Worm (Caenorhabditis elegans) whole organism, late embryonic: ENCODE measurements around the gene T05B4.8.

ENCODE experiments used
- C08G9.2 ChIP-seq: sonication (generic microtip); optimal IDR thresholded peaks from 2 replicates; lab custom pipeline; 2016; ENCODE audit warnings: mild to moderate bottlenecking, missing genetic modification characterization, moderate library complexity, missing compliant biosample characterization
- K02D7.2 ChIP-seq: sonication (generic microtip); optimal IDR thresholded peaks from 2 replicates; lab custom pipeline; 2017; ENCODE audit warnings: mild to moderate bottlenecking, missing genetic modification characterization, missing compliant biosample characterization
- K09A11.1 ChIP-seq: sonication (generic microtip); optimal IDR thresholded peaks from 2 replicates; lab custom pipeline; 2017; ENCODE audit warnings: antibody characterized with exemption, mild to moderate bottlenecking, missing genetic modification characterization, missing compliant biosample characterization; ENCODE audit not compliant: insufficient read depth
- T23F11.4 ChIP-seq: fragments of 200-800 bp; sonication (Bioruptor generic); optimal IDR thresholded peaks from 2 replicates; lab custom pipeline; 2018; ENCODE audit warnings: mild to moderate bottlenecking, missing genetic modification characterization, missing compliant biosample characterization
- ceh-18 ChIP-seq: sonication (generic microtip); optimal IDR thresholded peaks from 2 replicates; lab custom pipeline; 2016; ENCODE audit warnings: missing genetic modification characterization, missing compliant biosample characterization
- ceh-22 ChIP-seq: sonication (generic microtip); optimal IDR thresholded peaks from 2 replicates; lab custom pipeline; 2017; ENCODE audit warnings: missing biosample characterization, missing genetic modification characterization
- ceh-24 ChIP-seq: sonication (generic microtip); optimal IDR thresholded peaks from 2 replicates; lab custom pipeline; 2016; ENCODE audit warnings: mild to moderate bottlenecking, missing genetic modification characterization, missing compliant biosample characterization
- ceh-30 ChIP-seq: fragments of 150-350 bp; optimal IDR thresholded peaks from 2 replicates; lab custom pipeline; 2014; ENCODE audit warnings: missing biosample characterization, missing genetic modification characterization
- ceh-31 ChIP-seq: sonication (generic microtip); optimal IDR thresholded peaks from 2 replicates; lab custom pipeline; 2016; ENCODE audit warnings: missing genetic modification characterization, missing compliant biosample characterization
- ceh-45 ChIP-seq: fragments of 200-800 bp; sonication (Bioruptor generic); IDR thresholded peaks from 2 replicates; pipeline ENCODE4 v1.3.6; 2022; ENCODE audit warnings: missing genetic modification reagents, missing genetic modification characterization, missing compliant biosample characterization
- ceh-6 ChIP-seq: fragments of 200-800 bp; sonication (Bioruptor generic); optimal IDR thresholded peaks from 2 replicates; lab custom pipeline; 2018; ENCODE audit warnings: mild to moderate bottlenecking, missing genetic modification characterization, missing compliant biosample characterization
- ceh-9 ChIP-seq: sonication (generic microtip); optimal IDR thresholded peaks from 2 replicates; lab custom pipeline; 2016; ENCODE audit warnings: mild to moderate bottlenecking, missing genetic modification characterization, inconsistent platforms, missing compliant biosample characterization
- che-1 ChIP-seq: sonication (generic microtip); optimal IDR thresholded peaks from 2 replicates; lab custom pipeline; 2016; ENCODE audit warnings: mild to moderate bottlenecking, missing genetic modification characterization, missing compliant biosample characterization
- dmd-4 ChIP-seq: sonication (generic microtip); optimal IDR thresholded peaks from 2 replicates; lab custom pipeline; 2016; ENCODE audit warnings: borderline replicate concordance, missing genetic modification characterization, missing compliant biosample characterization
- elt-2 ChIP-seq: sonication (generic microtip); optimal IDR thresholded peaks from 2 replicates; lab custom pipeline; 2016; ENCODE audit warnings: missing genetic modification reagents, missing genetic modification characterization, missing compliant biosample characterization
- elt-4 ChIP-seq: sonication (generic microtip); optimal IDR thresholded peaks from 2 replicates; lab custom pipeline; 2016; ENCODE audit warnings: missing genetic modification characterization, missing compliant biosample characterization
- ets-4 ChIP-seq: sonication (generic microtip); optimal IDR thresholded peaks from 2 replicates; lab custom pipeline; 2016; ENCODE audit warnings: missing genetic modification characterization, missing compliant biosample characterization
- eyg-1 ChIP-seq: sonication (generic microtip); optimal IDR thresholded peaks from 2 replicates; lab custom pipeline; 2016; ENCODE audit warnings: missing genotype, missing genetic modification characterization, missing compliant biosample characterization
- fax-1 ChIP-seq: sonication (generic microtip); optimal IDR thresholded peaks from 2 replicates; lab custom pipeline; 2016; ENCODE audit warnings: missing genotype, missing genetic modification characterization, missing compliant biosample characterization
- fkh-10 ChIP-seq: fragments of 150-350 bp; optimal IDR thresholded peaks from 2 replicates; lab custom pipeline; 2014; ENCODE audit warnings: missing biosample characterization, missing genetic modification reagents, missing genetic modification characterization
- fkh-6 ChIP-seq: sonication (generic microtip); optimal IDR thresholded peaks from 2 replicates; lab custom pipeline; 2016; ENCODE audit warnings: missing genetic modification characterization, missing compliant biosample characterization
- gmeb-2 ChIP-seq: sonication (generic microtip); optimal IDR thresholded peaks from 2 replicates; lab custom pipeline; 2016; ENCODE audit warnings: missing genetic modification characterization, inconsistent platforms, missing compliant biosample characterization
- hlh-13 ChIP-seq: fragments of 200-800 bp; sonication (Bioruptor generic); optimal IDR thresholded peaks from 2 replicates; lab custom pipeline; 2018; ENCODE audit warnings: mild to moderate bottlenecking, missing genetic modification characterization, missing compliant biosample characterization
- hlh-15 ChIP-seq: sonication (generic microtip); optimal IDR thresholded peaks from 2 replicates; lab custom pipeline; 2016; ENCODE audit warnings: missing genetic modification characterization, missing compliant biosample characterization
- hlh-30 ChIP-seq: sonication (generic microtip); optimal IDR thresholded peaks from 2 replicates; lab custom pipeline; 2017; ENCODE audit warnings: antibody characterized with exemption, missing genetic modification characterization, missing compliant biosample characterization; ENCODE audit not compliant: insufficient read depth
- hlh-6 ChIP-seq: sonication (generic microtip); optimal IDR thresholded peaks from 2 replicates; lab custom pipeline; 2016; ENCODE audit warnings: missing genotype, missing genetic modification characterization, missing compliant biosample characterization
- hlh-8 ChIP-seq: sonication (generic microtip); optimal IDR thresholded peaks from 2 replicates; lab custom pipeline; 2016; ENCODE audit warnings: missing genotype, missing genetic modification characterization, missing compliant biosample characterization
- lin-11 ChIP-seq: fragments of 200-800 bp; sonication (Bioruptor generic); optimal IDR thresholded peaks from 2 replicates; lab custom pipeline; 2018; ENCODE audit warnings: mild to moderate bottlenecking, missing genetic modification characterization, missing compliant biosample characterization
- madf-2 ChIP-seq: sonication (generic microtip); optimal IDR thresholded peaks from 2 replicates; lab custom pipeline; 2017; ENCODE audit warnings: missing genetic modification characterization, missing compliant biosample characterization
- mec-3 ChIP-seq: sonication (generic microtip); optimal IDR thresholded peaks from 2 replicates; lab custom pipeline; 2016; ENCODE audit warnings: borderline replicate concordance, missing genetic modification characterization, missing compliant biosample characterization
- nfya-1 ChIP-seq: sonication (generic microtip); optimal IDR thresholded peaks from 2 replicates; lab custom pipeline; 2017; ENCODE audit warnings: missing genetic modification characterization, mild to moderate bottlenecking, missing compliant biosample characterization, antibody characterized with exemption, moderate library complexity
- nhr-11 ChIP-seq: fragments of 150-350 bp; optimal IDR thresholded peaks from 2 replicates; lab custom pipeline; 2014; ENCODE audit warnings: missing biosample characterization, missing genetic modification characterization
- nhr-232 ChIP-seq: sonication (generic microtip); optimal IDR thresholded peaks from 2 replicates; lab custom pipeline; 2016; ENCODE audit warnings: missing genetic modification characterization, missing compliant biosample characterization
- pros-1 ChIP-seq: fragments of 150-350 bp; optimal IDR thresholded peaks from 2 replicates; lab custom pipeline; 2014; ENCODE audit warnings: missing biosample characterization, missing genetic modification reagents, missing genetic modification characterization
- rnt-1 ChIP-seq: sonication (generic microtip); optimal IDR thresholded peaks from 2 replicates; lab custom pipeline; 2016; ENCODE audit warnings: missing genetic modification characterization, missing compliant biosample characterization
- sdc-2 ChIP-seq: sonication (generic microtip); optimal IDR thresholded peaks from 2 replicates; lab custom pipeline; 2016; ENCODE audit warnings: missing genotype, missing genetic modification characterization, missing compliant biosample characterization
- sox-2 ChIP-seq: fragments of 200-800 bp; sonication (Bioruptor generic); IDR thresholded peaks from 2 replicates; pipeline ENCODE4 v1.3.6; 2022; ENCODE audit warnings: missing genetic modification reagents, missing genetic modification characterization, missing compliant biosample characterization
- syd-9 ChIP-seq: sonication (generic microtip); optimal IDR thresholded peaks from 2 replicates; lab custom pipeline; 2016; ENCODE audit warnings: mild to moderate bottlenecking, missing genetic modification characterization, moderate library complexity, missing compliant biosample characterization
- ttx-3 ChIP-seq: sonication (generic microtip); optimal IDR thresholded peaks from 2 replicates; lab custom pipeline; 2016; ENCODE audit warnings: missing genetic modification reagents, missing genetic modification characterization, missing compliant biosample characterization
- unc-3 ChIP-seq, 2 experiments: fragments of 200-800 bp in 1 of 2; sonication (Bioruptor generic) in 1 of 2; sonication (generic microtip) in 1 of 2; conservative IDR thresholded peaks in 1 of 2; optimal IDR thresholded peaks in 1 of 2; 2 replicates each; pipeline versions ENCODE4 v1.3.6 to Lab custom; 2016 to 2022; ENCODE audit warnings: missing compliant biosample characterization in 2 of 2, missing genetic modification characterization in 2 of 2, missing genetic modification reagents in 1 of 2
- unc-55 ChIP-seq: sonication (generic microtip); optimal IDR thresholded peaks from 2 replicates; lab custom pipeline; 2017; ENCODE audit warnings: missing biosample characterization, missing genetic modification reagents, missing genetic modification characterization
- zip-5 ChIP-seq: sonication (generic microtip); optimal IDR thresholded peaks from 2 replicates; lab custom pipeline; 2016; ENCODE audit warnings: missing genetic modification characterization, missing compliant biosample characterization

T05B4.8 gene

ce11 chrV:4157291-4157690 is 41.3 kb upstream of the T05B4.8 start:
- TF ChIP-seq zip-5 = no peak
- no peak for TF ChIP-seq pros-1 (tag; lab: Kevin White, UChicago)
- TF ChIP-seq rnt-1 (tag; lab: Kevin White, UChicago) = peak; percentile 47
- TF ChIP-seq T23F11.4 (GFP tag; lab: Kevin White, UChicago) = no peak
- no peak for TF ChIP-seq ceh-6 (GFP tag; lab: Kevin White, UChicago)
- no peak for TF ChIP-seq hlh-15 (tag; lab: Kevin White, UChicago)
- no peak for TF ChIP-seq ttx-3
- TF ChIP-seq fax-1 = no peak
- peak; percentile 96 for TF ChIP-seq elt-2
- peak; percentile 69 for TF ChIP-seq unc-55 (GFP tag; lab: Kevin White, UChicago)
- TF ChIP-seq ets-4 (tag; lab: Kevin White, UChicago) = no peak
- no peak for TF ChIP-seq elt-4 (tag; lab: Kevin White, UChicago)
- TF ChIP-seq gmeb-2 (tag; lab: Kevin White, UChicago) = no peak
- TF ChIP-seq fkh-10 = no peak
- no peak for TF ChIP-seq ceh-22 (tag; lab: Kevin White, UChicago)
- no peak for TF ChIP-seq K09A11.1 (tag; lab: Kevin White, UChicago)
- TF ChIP-seq ceh-24 (tag; lab: Kevin White, UChicago) = no peak
- TF ChIP-seq mec-3 (tag; lab: Kevin White, UChicago) = no peak
- TF ChIP-seq ceh-30 = no peak
- TF ChIP-seq hlh-30 (tag; lab: Kevin White, UChicago) = no peak
- no peak for TF ChIP-seq syd-9
- TF ChIP-seq che-1 (tag; lab: Kevin White, UChicago) = no peak
- no peak for TF ChIP-seq madf-2 (tag; lab: Kevin White, UChicago)
- no peak for TF ChIP-seq nhr-232
- TF ChIP-seq C08G9.2 (tag; lab: Kevin White, UChicago) = no peak
- TF ChIP-seq sdc-2 = no peak
- no peak for TF ChIP-seq K02D7.2 (tag; lab: Kevin White, UChicago)
- TF ChIP-seq ceh-31 (tag; lab: Kevin White, UChicago) = no peak
- peak; percentile 50 for TF ChIP-seq ceh-18
- no peak for TF ChIP-seq lin-11 (tag; lab: Kevin White, UChicago)
- no peak for TF ChIP-seq hlh-6 (tag; lab: Kevin White, UChicago)
- no peak for TF ChIP-seq hlh-8 (tag; lab: Kevin White, UChicago)
- TF ChIP-seq nfya-1 (tag; lab: Kevin White, UChicago) = no peak
- TF ChIP-seq eyg-1 = no peak
- no peak for TF ChIP-seq ceh-45

ce11 chrV:4152200-4152599 is 36.2 kb upstream of the T05B4.8 start, which contains the start of gene Y45G5AM.6:
Gene Y45G5AM.6, minus strand, starts transcription at chrV:4152300.
- TF ChIP-seq hlh-13 (GFP tag; lab: Kevin White, UChicago) (no peak), ceh-30 (no peak), ceh-9 (tag; lab: Kevin White, UChicago) (no peak), che-1 (tag; lab: Kevin White, UChicago) (no peak), gmeb-2 (tag; lab: Kevin White, UChicago) (no peak), syd-9 (no peak), dmd-4 (tag; lab: Kevin White, UChicago) (no peak), ttx-3 (no peak), fkh-6 (no peak), sox-2 (GFP tag; lab: Robert Waterston, UW) (no peak), nhr-11 (tag; lab: Kevin White, UChicago) (no peak), ceh-24 (tag; lab: Kevin White, UChicago) (no peak), unc-3 (GFP tag; conservative IDR thresholded peaks at IDR 0.05; lab: Robert Waterston, UW) (no peak), unc-3 (tag; optimal IDR thresholded peaks at IDR 0.05; lab: Kevin White, UChicago) (no peak)
